Fruit fly (Drosophila melanogaster): Measurements from ENCODE around the gene CG31710.

- TF ChIP-seq N (GFP tag; optimal IDR thresholded peaks at IDR 0.05) (no peak), tai (GFP tag; optimal IDR thresholded peaks at IDR 0.05) (no peak), Jra (GFP tag; optimal IDR thresholded peaks at IDR 0.05) (no peak), CG32264 (GFP tag; optimal IDR thresholded peaks at IDR 0.05) (no peak), psq (GFP tag; optimal IDR thresholded peaks at IDR 0.05) (no peak), GATAd (GFP tag; optimal IDR thresholded peaks at IDR 0.05) (no peak)
These were observed 23.0 kb upstream of the CG31710 start for dm6 chr2L:9728791-9729190.

Data from whole organism, wandering third instar larva.